Worm (Caenorhabditis elegans) whole organism, late embryonic: ENCODE measurements around the gene ifas-1.

ENCODE experiments used
- ceh-31 ChIP-seq: sonication (generic microtip); optimal IDR thresholded peaks from 2 replicates; lab custom pipeline; 2016; ENCODE audit warnings: missing genetic modification characterization, missing compliant biosample characterization
- fax-1 ChIP-seq: sonication (generic microtip); optimal IDR thresholded peaks from 2 replicates; lab custom pipeline; 2016; ENCODE audit warnings: missing genotype, missing genetic modification characterization, missing compliant biosample characterization
- fkh-10 ChIP-seq: fragments of 150-350 bp; optimal IDR thresholded peaks from 2 replicates; lab custom pipeline; 2014; ENCODE audit warnings: missing biosample characterization, missing genetic modification reagents, missing genetic modification characterization
- hlh-8 ChIP-seq: sonication (generic microtip); optimal IDR thresholded peaks from 2 replicates; lab custom pipeline; 2016; ENCODE audit warnings: missing genotype, missing genetic modification characterization, missing compliant biosample characterization
- pat-9 ChIP-seq: fragments of 200-800 bp; sonication (Bioruptor generic); optimal IDR thresholded peaks from 2 replicates; lab custom pipeline; 2018; ENCODE audit warnings: mild to moderate bottlenecking, missing genetic modification characterization, moderate library complexity, missing compliant biosample characterization
- pha-4 ChIP-seq: fragments of 150-350 bp; optimal IDR thresholded peaks from 2 replicates; lab custom pipeline; 2018; ENCODE audit warnings: missing biosample characterization, missing genetic modification reagents, missing genetic modification characterization
- rnt-1 ChIP-seq: sonication (generic microtip); optimal IDR thresholded peaks from 2 replicates; lab custom pipeline; 2016; ENCODE audit warnings: missing genetic modification characterization, missing compliant biosample characterization
- sox-2 ChIP-seq: fragments of 200-800 bp; sonication (Bioruptor generic); IDR thresholded peaks from 2 replicates; pipeline ENCODE4 v1.3.6; 2022; ENCODE audit warnings: missing genetic modification reagents, missing genetic modification characterization, missing compliant biosample characterization
- tbx-2 ChIP-seq: sonication (generic microtip); optimal IDR thresholded peaks from 2 replicates; lab custom pipeline; 2016; ENCODE audit warnings: missing genetic modification characterization, missing compliant biosample characterization
- unc-42 ChIP-seq: sonication (generic microtip); optimal IDR thresholded peaks from 2 replicates; lab custom pipeline; 2016; ENCODE audit warnings: missing genotype, missing genetic modification characterization, missing compliant biosample characterization
- unc-55 ChIP-seq: sonication (generic microtip); optimal IDR thresholded peaks from 2 replicates; lab custom pipeline; 2017; ENCODE audit warnings: missing biosample characterization, missing genetic modification reagents, missing genetic modification characterization

- no peak for TF ChIP-seq fax-1 (tag; lab: Kevin White, UChicago)
- no peak for TF ChIP-seq fkh-10 (GFP tag; lab: Kevin White, UChicago)
- no peak for TF ChIP-seq unc-55 (GFP tag; lab: Kevin White, UChicago)
- TF ChIP-seq hlh-8 = no peak
- no peak for TF ChIP-seq pha-4 (tag; lab: Kevin White, UChicago)
- no peak for TF ChIP-seq pat-9 (tag; lab: Kevin White, UChicago)
- TF ChIP-seq ceh-31 (tag; lab: Kevin White, UChicago) = no peak
- no peak for TF ChIP-seq sox-2
- no peak for TF ChIP-seq rnt-1 (tag; lab: Kevin White, UChicago)
- no peak for TF ChIP-seq unc-42 (tag; lab: Kevin White, UChicago)
- no peak for TF ChIP-seq tbx-2 (tag; lab: Kevin White, UChicago)
Observed at ce11 chrII:3647111-3647510, 41.4 kb downstream of the ifas-1 start, which contains the start of gene fbxb-33.
